Worm (Caenorhabditis elegans): ENCODE measurements around the gene grwd-1.

DNA sequence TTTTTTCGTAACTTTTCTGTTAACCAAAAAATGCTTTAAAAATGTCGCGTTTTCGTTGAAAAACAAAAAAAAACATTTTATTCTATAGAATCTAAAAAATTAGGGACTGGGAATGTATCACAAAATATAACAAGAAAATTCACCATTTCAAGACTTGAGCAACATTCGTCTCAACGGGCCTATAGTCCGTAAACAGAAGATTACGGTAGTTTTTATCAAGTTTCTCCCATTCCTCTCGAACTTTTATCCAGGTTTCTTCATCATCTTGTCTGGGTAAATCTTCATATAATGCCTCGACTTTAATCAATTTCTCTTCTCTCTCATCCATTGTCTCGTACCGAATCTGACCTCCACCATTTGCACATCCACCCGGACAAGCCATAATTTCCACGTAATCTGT is 2.1 kb downstream of the grwd-1 start:
- TF ChIP-seq nhr-11 (tag; optimal IDR thresholded peaks at IDR 0.05) (no peak), ztf-11 (tag; optimal IDR thresholded peaks at IDR 0.05) (no peak), ztf-4 (tag; optimal IDR thresholded peaks at IDR 0.05) (no peak), ceh-16 (tag; optimal IDR thresholded peaks at IDR 0.05) (no peak), nhr-25 (tag; optimal IDR thresholded peaks at IDR 0.05) (no peak), sea-2 (GFP tag; optimal IDR thresholded peaks at IDR 0.05) (no peak)
